Fruit fly (Drosophila melanogaster): ENCODE data around the gene Rel.
A peak's percentile ranks its signal among the peaks of the same experiment; 100 is the strongest.

The Rel gene

dm6 chr3R:9001720-9002240, 46.0 kb downstream of the Rel start (continued):
- TF ChIP-seq Hmr (GFP tag; optimal IDR thresholded peaks at IDR 0.05) (no peak), Blimp-1 (GFP tag; optimal IDR thresholded peaks at IDR 0.05) (peak; percentile 72), CG13894 (tag; optimal IDR thresholded peaks at IDR 0.05) (peak; percentile 40), CG1603 (tag; optimal IDR thresholded peaks at IDR 0.05) (no peak), amos (GFP tag; IDR thresholded peaks at IDR 0.05; ENCODE audit: partially characterized antibody) (no peak), CG17612 (GFP tag; IDR thresholded peaks at IDR 0.05) (no peak)

- TF ChIP-seq tgo (GFP tag; IDR thresholded peaks at IDR 0.05) (0 out of 3 replicates have a peak, but pooled peaks have one; percentile 17), Deaf1 (tag; optimal IDR thresholded peaks at IDR 0.05) (no peak)
Observed at dm6 chr3R:8998243-8998642, 49.5 kb downstream of the Rel start.

DNA sequence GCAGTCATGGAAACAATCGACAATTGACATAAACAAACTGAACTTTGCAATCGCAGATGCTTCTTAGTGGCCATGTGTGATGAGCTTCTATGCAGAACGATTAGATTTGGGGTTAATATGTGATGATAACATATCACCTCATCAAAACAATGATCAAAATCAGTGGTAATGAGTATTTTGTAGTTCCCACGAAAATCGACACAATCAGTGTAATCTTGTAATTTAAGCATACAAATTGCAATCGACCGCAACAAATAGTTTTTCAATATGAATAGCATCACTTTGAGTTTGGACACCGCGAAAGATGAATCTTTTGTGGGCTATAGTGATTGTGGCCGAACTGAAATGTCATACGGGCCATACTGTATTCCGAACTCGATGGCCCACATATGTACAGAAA, 50.4 kb downstream of the Rel start, which contains the start of gene CG11977:
TSS of gene CG11977 (plus strand) at position 301 of the 400 bp plus-strand sequence.
- no peak for TF ChIP-seq CG4820 (GFP tag; optimal IDR thresholded peaks at IDR 0.05)
- no peak for TF ChIP-seq CG9437 (GFP tag; optimal IDR thresholded peaks at IDR 0.05)
- no peak for TF ChIP-seq prd (optimal IDR thresholded peaks at IDR 0.05)
- TF ChIP-seq prd (GFP tag; IDR thresholded peaks at IDR 0.05), result no peak
- TF ChIP-seq sens (GFP tag), result no peak
- no peak for TF ChIP-seq peb (GFP tag; IDR thresholded peaks at IDR 0.05)
- no peak for TF ChIP-seq CG17186 (GFP tag; optimal IDR thresholded peaks at IDR 0.05)
- no peak for TF ChIP-seq CG7556 (GFP tag; optimal IDR thresholded peaks at IDR 0.05)
- TF ChIP-seq Atf-2 (GFP tag; optimal IDR thresholded peaks at IDR 0.05), result no peak
- TF ChIP-seq zen2 (GFP tag; IDR thresholded peaks at IDR 0.05; ENCODE audit: partially characterized antibody), result no peak
- no peak for TF ChIP-seq trem (tag; optimal IDR thresholded peaks at IDR 0.05)
- no peak for TF ChIP-seq abd-A (tag; optimal IDR thresholded peaks at IDR 0.05)
- no peak for TF ChIP-seq sna (GFP tag; IDR thresholded peaks at IDR 0.05; ENCODE audit: partially characterized antibody)
- no peak for TF ChIP-seq CG31365 (tag; optimal IDR thresholded peaks at IDR 0.05)
- no peak for TF ChIP-seq gt (GFP tag; IDR thresholded peaks at IDR 0.05)
- no peak for TF ChIP-seq CG5180 (GFP tag; optimal IDR thresholded peaks at IDR 0.05)
- TF ChIP-seq unc-4 (GFP tag; IDR thresholded peaks at IDR 0.05; ENCODE audit: partially characterized antibody), result no peak
